Fruit fly (Drosophila melanogaster): ENCODE results near the gene CG33986.

Gene CG33986

DNA sequence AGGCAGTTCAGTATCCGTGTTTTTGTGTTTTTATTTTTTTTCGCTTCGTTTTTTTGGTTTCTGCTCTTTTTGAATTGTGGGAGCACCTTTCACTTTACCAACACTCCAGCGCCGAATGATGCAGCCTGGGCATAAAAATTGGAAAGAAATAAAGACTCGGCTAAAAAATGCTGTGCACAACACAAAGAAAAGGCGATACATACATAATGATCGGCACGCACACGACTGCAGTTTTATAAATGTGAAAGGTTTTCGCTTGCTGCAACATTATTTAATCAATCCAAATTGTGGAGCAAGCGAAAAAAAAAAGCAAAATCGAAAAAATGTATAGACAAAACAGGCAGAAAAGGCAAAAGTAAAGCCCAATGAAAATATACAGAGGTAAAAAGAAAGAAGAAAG, 18.0 kb upstream of the CG33986 start:
- no peak for TF ChIP-seq Crg-1 (GFP tag; optimal IDR thresholded peaks at IDR 0.05)
- TF ChIP-seq pad (GFP tag; optimal IDR thresholded peaks at IDR 0.05), result no peak
- peak; percentile 94 for TF ChIP-seq tj (GFP tag; optimal IDR thresholded peaks at IDR 0.05)
- no peak for TF ChIP-seq CG11617 (GFP tag; optimal IDR thresholded peaks at IDR 0.05)
- TF ChIP-seq CG7101 (tag; optimal IDR thresholded peaks at IDR 0.05), result no peak

DNA sequence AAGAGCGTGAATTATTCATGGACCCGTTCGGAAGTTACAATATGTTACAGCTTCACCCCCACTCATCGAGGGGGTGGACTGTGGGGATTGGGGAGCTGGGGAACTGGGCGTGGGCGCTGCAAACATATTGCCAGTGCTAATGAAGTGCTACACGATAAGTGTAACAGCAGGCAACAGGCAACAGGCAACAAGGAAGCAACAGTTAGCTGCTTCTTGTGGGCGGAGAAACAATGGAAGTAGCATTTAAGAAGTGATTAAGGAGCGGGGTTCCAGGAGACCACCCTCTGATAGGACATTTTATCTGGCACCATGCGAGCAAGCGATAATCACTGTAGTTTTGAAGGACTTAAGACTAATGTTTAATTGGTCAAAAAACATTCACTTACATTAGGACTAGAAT, 16.2 kb upstream of the CG33986 start:
- TF ChIP-seq bab1 (GFP tag; optimal IDR thresholded peaks at IDR 0.05) (no peak), CG12768 (GFP tag; optimal IDR thresholded peaks at IDR 0.05) (no peak), Mnt (GFP tag; optimal IDR thresholded peaks at IDR 0.05) (no peak), pad (GFP tag; optimal IDR thresholded peaks at IDR 0.05) (no peak), ovo (GFP tag; optimal IDR thresholded peaks at IDR 0.05) (no peak), kay (GFP tag; ENCODE audit: borderline replicate concordance) (no peak), CG11617 (GFP tag; optimal IDR thresholded peaks at IDR 0.05) (no peak), CG5204 (GFP tag; optimal IDR thresholded peaks at IDR 0.05) (no peak), toe (GFP tag; optimal IDR thresholded peaks at IDR 0.05) (no peak), CG14711 (tag; optimal IDR thresholded peaks at IDR 0.05) (no peak), cnc (optimal IDR thresholded peaks at IDR 0.05) (no peak), CG33017 (tag; optimal IDR thresholded peaks at IDR 0.05) (no peak), Crg-1 (GFP tag; optimal IDR thresholded peaks at IDR 0.05) (no peak), tj (GFP tag; optimal IDR thresholded peaks at IDR 0.05) (no peak), Hr96 (GFP tag; optimal IDR thresholded peaks at IDR 0.05) (no peak), CG7101 (tag; optimal IDR thresholded peaks at IDR 0.05) (no peak), cic (GFP tag; optimal IDR thresholded peaks at IDR 0.05) (no peak), CG7045 (GFP tag; optimal IDR thresholded peaks at IDR 0.05) (no peak), CG1620 (GFP tag; optimal IDR thresholded peaks at IDR 0.05) (no peak), Clk (GFP tag; optimal IDR thresholded peaks at IDR 0.05) (no peak)

DNA sequence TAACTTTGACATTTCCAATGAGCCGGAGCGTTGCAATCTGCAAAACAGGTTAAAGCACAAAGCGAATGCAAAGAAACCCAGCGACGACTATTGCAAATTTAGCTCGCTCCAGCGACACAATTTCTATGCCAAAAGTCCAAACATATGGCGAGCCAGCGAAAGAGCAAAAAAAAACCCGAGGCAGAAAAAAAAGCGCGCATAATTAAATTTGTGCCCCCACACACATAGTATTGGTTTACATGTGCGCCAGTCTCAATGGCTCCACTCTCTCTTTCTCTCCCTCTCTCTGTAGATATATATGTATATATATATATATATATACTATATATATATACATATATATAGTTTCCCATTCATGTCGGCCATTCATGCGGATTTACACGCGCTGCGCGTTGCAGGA, 15.6 kb upstream of the CG33986 start:
- TF ChIP-seq CG14711 (tag; optimal IDR thresholded peaks at IDR 0.05) (no peak), toe (GFP tag; optimal IDR thresholded peaks at IDR 0.05) (no peak), tj (GFP tag; optimal IDR thresholded peaks at IDR 0.05) (no peak), Hr96 (GFP tag; optimal IDR thresholded peaks at IDR 0.05) (no peak), pad (GFP tag; optimal IDR thresholded peaks at IDR 0.05) (no peak), Clk (GFP tag; optimal IDR thresholded peaks at IDR 0.05) (no peak), CG12768 (GFP tag; optimal IDR thresholded peaks at IDR 0.05) (no peak), Crg-1 (GFP tag; optimal IDR thresholded peaks at IDR 0.05) (no peak), cic (GFP tag; optimal IDR thresholded peaks at IDR 0.05) (no peak), CG7045 (GFP tag; optimal IDR thresholded peaks at IDR 0.05) (no peak), cnc (optimal IDR thresholded peaks at IDR 0.05) (no peak), CG5204 (GFP tag; optimal IDR thresholded peaks at IDR 0.05) (no peak), Mnt (GFP tag; optimal IDR thresholded peaks at IDR 0.05) (no peak), CG1620 (GFP tag; optimal IDR thresholded peaks at IDR 0.05) (no peak), bab1 (GFP tag; optimal IDR thresholded peaks at IDR 0.05) (no peak), CG33017 (tag; optimal IDR thresholded peaks at IDR 0.05) (no peak), CG11617 (GFP tag; optimal IDR thresholded peaks at IDR 0.05) (no peak), CG7101 (tag; optimal IDR thresholded peaks at IDR 0.05) (no peak), kay (GFP tag; ENCODE audit: borderline replicate concordance) (no peak)

DNA sequence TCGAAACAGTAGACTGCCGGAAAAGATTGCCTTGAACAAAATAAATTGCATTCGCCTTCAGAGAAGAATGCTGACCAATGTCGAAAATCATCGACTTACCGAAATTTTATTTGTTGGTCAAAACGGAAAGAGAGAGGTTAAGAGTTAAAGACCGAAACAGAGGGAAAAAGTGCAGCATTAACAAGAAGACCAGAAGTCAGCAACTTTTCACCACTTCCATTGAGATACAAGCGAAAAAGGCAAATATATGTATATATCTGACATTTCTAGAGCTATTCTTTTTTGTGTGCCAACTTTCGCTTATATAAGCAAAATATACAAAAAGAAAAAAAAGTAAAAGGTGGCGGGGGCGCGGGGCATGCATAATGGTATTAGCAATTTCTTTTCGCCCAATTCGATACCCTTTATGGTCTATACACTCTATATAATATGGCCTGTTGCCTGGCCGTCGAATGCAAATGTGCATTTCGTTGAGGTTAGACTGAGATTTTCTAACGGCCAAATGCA, 14.9 kb upstream of the CG33986 start:
- peak; percentile 97 for TF ChIP-seq tj (GFP tag; optimal IDR thresholded peaks at IDR 0.05)
- TF ChIP-seq CG11617 (GFP tag; optimal IDR thresholded peaks at IDR 0.05), result no peak

DNA sequence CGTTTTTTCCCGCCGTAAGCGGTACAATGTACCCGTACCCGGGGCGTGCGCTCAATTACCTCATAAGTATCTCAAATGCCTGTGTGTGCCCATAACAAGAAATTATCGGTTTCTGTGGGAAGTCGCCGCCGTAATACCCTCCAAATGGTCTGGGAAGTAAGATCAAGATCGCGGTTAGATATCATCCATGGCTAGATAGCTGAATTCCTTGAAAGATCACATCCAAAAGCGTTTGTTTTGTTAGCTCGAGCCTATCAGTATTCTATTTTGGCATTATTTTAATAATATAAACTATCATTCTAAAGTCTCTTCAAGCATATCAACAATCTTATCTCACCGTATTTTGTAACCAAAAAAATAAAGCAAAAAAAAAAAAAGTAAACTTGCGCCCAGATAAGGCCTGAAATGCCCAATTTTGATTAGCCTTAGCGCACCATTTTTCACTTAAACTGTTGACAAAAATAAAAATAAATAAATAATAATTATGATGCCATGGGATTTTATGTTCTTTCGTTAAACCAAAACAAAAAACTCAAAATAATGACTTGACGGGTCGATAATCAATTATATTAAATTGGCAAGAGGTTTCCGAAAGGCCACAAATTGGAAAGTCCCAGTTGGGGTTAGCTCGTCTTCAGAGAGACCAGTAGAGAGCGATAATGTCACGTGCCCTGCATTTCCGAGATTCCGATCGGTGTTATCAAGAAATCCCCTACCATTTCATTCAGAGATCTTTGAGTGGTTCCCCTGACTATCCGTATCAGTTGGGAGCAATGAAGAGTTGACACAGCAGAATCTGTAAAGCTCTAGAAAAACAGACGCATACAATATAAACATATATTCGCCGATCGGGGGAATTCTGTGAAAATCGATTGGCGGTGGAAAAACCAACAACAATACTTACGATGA, 13.8 kb upstream of the CG33986 start:
- TF ChIP-seq kay (GFP tag; ENCODE audit: borderline replicate concordance) (peak; percentile 60), cic (GFP tag; optimal IDR thresholded peaks at IDR 0.05) (peak; percentile 63), Hr96 (GFP tag; optimal IDR thresholded peaks at IDR 0.05) (no peak)

DNA sequence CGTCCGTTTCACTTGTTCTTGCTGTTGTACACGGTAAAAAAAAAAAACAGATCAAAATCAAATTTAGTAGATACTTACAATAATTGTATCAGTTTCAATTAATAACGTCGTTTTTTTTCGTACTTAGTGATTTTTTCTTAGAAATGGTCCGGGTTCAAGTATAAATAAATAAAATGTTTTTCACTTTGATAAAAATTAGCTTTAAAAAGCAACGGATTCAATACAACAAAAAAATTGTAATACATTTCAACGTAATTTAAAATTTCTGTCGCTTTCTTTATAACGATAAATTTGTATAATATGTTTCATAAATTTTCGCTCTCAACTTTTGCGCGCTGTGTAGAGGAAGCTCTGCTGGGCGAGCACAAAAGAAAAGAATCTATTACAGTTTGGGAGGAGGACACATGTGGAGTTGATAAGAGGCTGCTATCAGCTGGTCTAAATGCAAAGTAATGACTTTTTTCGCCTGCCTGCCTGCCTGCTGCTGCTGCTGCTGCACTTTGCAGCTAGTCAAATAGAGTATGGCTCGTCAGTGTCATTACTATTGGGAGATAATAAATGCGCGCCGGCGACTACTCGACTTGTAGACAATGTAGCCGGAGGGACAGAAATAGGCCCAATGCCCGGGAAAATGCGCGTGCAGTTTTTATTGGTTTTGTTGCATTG, 13.0 kb upstream of the CG33986 start:
- TF ChIP-seq bab1 (GFP tag; optimal IDR thresholded peaks at IDR 0.05) (no peak), ovo (GFP tag; optimal IDR thresholded peaks at IDR 0.05) (no peak), Hr96 (GFP tag; optimal IDR thresholded peaks at IDR 0.05) (peak; percentile 41), Clk (GFP tag; optimal IDR thresholded peaks at IDR 0.05) (no peak), pad (GFP tag; optimal IDR thresholded peaks at IDR 0.05) (peak; percentile 48), CG7101 (tag; optimal IDR thresholded peaks at IDR 0.05) (peak; percentile 49), CG11617 (GFP tag; optimal IDR thresholded peaks at IDR 0.05) (peak; percentile 74), toe (GFP tag; optimal IDR thresholded peaks at IDR 0.05) (peak; percentile 50), tj (GFP tag; optimal IDR thresholded peaks at IDR 0.05) (peak; percentile 77), cnc (optimal IDR thresholded peaks at IDR 0.05) (no peak), Crg-1 (GFP tag; optimal IDR thresholded peaks at IDR 0.05) (peak; percentile 13), CG5204 (GFP tag; optimal IDR thresholded peaks at IDR 0.05) (peak; percentile 63), kay (GFP tag; ENCODE audit: borderline replicate concordance) (no peak), CG12768 (GFP tag; optimal IDR thresholded peaks at IDR 0.05) (peak; percentile 6), CG14711 (tag; optimal IDR thresholded peaks at IDR 0.05) (peak; percentile 65), Mnt (GFP tag; optimal IDR thresholded peaks at IDR 0.05) (peak; percentile 57), cic (GFP tag; optimal IDR thresholded peaks at IDR 0.05) (peak; percentile 58), CG7045 (GFP tag; optimal IDR thresholded peaks at IDR 0.05) (peak; percentile 28), CG1620 (GFP tag; optimal IDR thresholded peaks at IDR 0.05) (no peak), CG33017 (tag; optimal IDR thresholded peaks at IDR 0.05) (peak; percentile 43)

Data from whole organism, adult.